Worm (Caenorhabditis elegans) whole organism, mixed stage, embryonic: ENCODE measurements around the gene fog-2.

Source experiments
- cnd-1 ChIP-seq: fragments of 200-800 bp; sonication (Bioruptor generic); optimal IDR thresholded peaks from 2 replicates; lab custom pipeline; 2018; ENCODE audit warnings: mild to moderate bottlenecking, missing genetic modification characterization, missing compliant biosample characterization
- hlh-1 ChIP-seq: fragments of 150-350 bp; optimal IDR thresholded peaks from 2 replicates; lab custom pipeline; 2014; ENCODE audit warnings: missing biosample characterization, missing genetic modification reagents, missing genetic modification characterization
- lin-13 ChIP-seq: fragments of 150-350 bp; optimal IDR thresholded peaks from 2 replicates; lab custom pipeline; 2014; ENCODE audit warnings: missing biosample characterization, missing genetic modification characterization
- lsy-2 ChIP-seq: fragments of 150-350 bp; optimal IDR thresholded peaks from 2 replicates; lab custom pipeline; 2014; ENCODE audit warnings: missing biosample characterization, missing genetic modification characterization
- nhr-237 ChIP-seq: fragments of 150-350 bp; optimal IDR thresholded peaks from 2 replicates; lab custom pipeline; 2014; ENCODE audit warnings: missing biosample characterization, missing genetic modification characterization
- nhr-76 ChIP-seq: sonication (generic microtip); optimal IDR thresholded peaks from 2 replicates; lab custom pipeline; 2017; ENCODE audit warnings: missing biosample characterization, missing genetic modification characterization
- pha-4 ChIP-seq: fragments of 150-350 bp; optimal IDR thresholded peaks from 2 replicates; lab custom pipeline; 2018; ENCODE audit warnings: missing biosample characterization, missing genetic modification reagents, missing genetic modification characterization
- unc-62 ChIP-seq: fragments of 150-350 bp; optimal IDR thresholded peaks from 2 replicates; lab custom pipeline; 2014; ENCODE audit warnings: missing biosample characterization, missing genetic modification reagents, missing genetic modification characterization
- ztf-11 ChIP-seq: fragments of 150-350 bp; optimal IDR thresholded peaks from 2 replicates; lab custom pipeline; 2014; ENCODE audit warnings: missing biosample characterization, missing genetic modification characterization

DNA sequence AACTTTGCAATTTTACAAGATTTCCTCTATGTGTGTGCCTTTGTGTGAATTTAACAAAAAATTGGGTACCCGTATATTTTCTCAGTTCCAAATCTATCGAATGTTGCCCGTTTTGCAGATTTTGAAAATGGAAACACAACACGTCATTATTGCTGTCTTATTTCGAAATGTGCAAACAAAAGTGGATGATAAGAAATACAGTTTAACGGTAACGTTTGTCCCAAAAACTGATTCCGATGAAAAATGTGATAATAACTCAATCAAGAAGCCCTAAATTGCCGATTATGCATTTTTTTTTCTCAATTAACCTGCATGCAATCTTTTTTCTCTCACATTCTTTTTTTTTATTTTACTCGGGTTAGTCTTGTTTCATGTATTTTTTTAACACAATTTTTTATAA, 26.3 kb downstream of the fog-2 start:
- TF ChIP-seq cnd-1 (tag; lab: Kevin White, UChicago) (no peak), hlh-1 (tag; lab: Kevin White, UChicago) (no peak), ztf-11 (tag; lab: Kevin White, UChicago) (no peak), pha-4 (tag; lab: Kevin White, UChicago) (no peak), unc-62 (GFP tag; lab: Kevin White, UChicago) (no peak), nhr-237 (no peak), lsy-2 (tag; lab: Kevin White, UChicago) (no peak), nhr-76 (tag; lab: Kevin White, UChicago) (no peak), lin-13 (no peak)
